Worm (Caenorhabditis elegans) whole organism, L3 larva: ENCODE measurements around the gene bath-24.

ENCODE experiments used
- aly-2 ChIP-seq: fragments of 150-350 bp; optimal IDR thresholded peaks from 2 replicates; lab custom pipeline; 2014; ENCODE audit warnings: missing biosample characterization, missing genetic modification characterization
- elt-2 ChIP-seq: sonication (generic microtip); optimal IDR thresholded peaks from 2 replicates; lab custom pipeline; 2016; ENCODE audit warnings: missing genetic modification reagents, mild to moderate bottlenecking, missing genetic modification characterization, missing compliant biosample characterization
- jun-1 ChIP-seq: fragments of 150-350 bp; optimal IDR thresholded peaks from 2 replicates; lab custom pipeline; 2014; ENCODE audit warnings: missing biosample characterization, missing genetic modification reagents, missing genetic modification characterization
- nhr-11 ChIP-seq: fragments of 150-350 bp; optimal IDR thresholded peaks from 2 replicates; lab custom pipeline; 2014; ENCODE audit warnings: missing biosample characterization, missing genetic modification characterization
- nhr-77 ChIP-seq: fragments of 150-350 bp; optimal IDR thresholded peaks from 2 replicates; lab custom pipeline; 2014; ENCODE audit warnings: missing biosample characterization, missing genetic modification characterization
- pha-4 ChIP-seq: fragments of 150-350 bp; optimal IDR thresholded peaks from 2 replicates; lab custom pipeline; 2014; ENCODE audit warnings: missing biosample characterization, missing genetic modification reagents, missing genetic modification characterization
- pqm-1 ChIP-seq: fragments of 150-350 bp; optimal IDR thresholded peaks from 2 replicates; lab custom pipeline; 2017; ENCODE audit warnings: missing biosample characterization, missing genetic modification characterization, inconsistent platforms
- tbx-2 ChIP-seq: sonication (generic microtip); optimal IDR thresholded peaks from 2 replicates; lab custom pipeline; 2016; ENCODE audit warnings: mild to moderate bottlenecking, missing genetic modification characterization, missing compliant biosample characterization

Gene bath-24

ce11 chrII:1995744-1996143 lies 49.7 kb downstream of the bath-24 start:
- no peak for TF ChIP-seq nhr-77 (tag; lab: Kevin White, UChicago)
- TF ChIP-seq aly-2 (tag; lab: Kevin White, UChicago): no peak
- TF ChIP-seq pha-4: peak; percentile 34
- TF ChIP-seq jun-1 (tag; lab: Kevin White, UChicago): peak; percentile 8
- TF ChIP-seq elt-2: peak; percentile 83
- TF ChIP-seq pqm-1 (tag; lab: Kevin White, UChicago): peak; percentile 57
- peak; percentile 27 for TF ChIP-seq nhr-11
- TF ChIP-seq tbx-2 (tag; lab: Kevin White, UChicago): no peak
